Worm (Caenorhabditis elegans) whole organism, dauer: Measurements from ENCODE around the gene str-115.

Experiments used
- unc-62 ChIP-seq: sonication (generic microtip); optimal IDR thresholded peaks from 2 replicates; lab custom pipeline; 2017; ENCODE audit warnings: missing biosample characterization, missing genetic modification reagents, missing genetic modification characterization

Gene str-115

ce11 chrV:11268791-11269190 lies at the start of gene str-115:
TSS of gene str-115 (plus strand) at chrV:11269091.
- no peak for TF ChIP-seq unc-62 (GFP tag; lab: Kevin White, UChicago)

- no peak for TF ChIP-seq unc-62 (GFP tag; lab: Kevin White, UChicago)
Observed at ce11 chrV:11220415-11220814, 48.5 kb upstream of the str-115 start.

ce11 chrV:11220936-11221335 lies 48.0 kb upstream of the str-115 start, which contains the start of gene T19B10.2:
TSS of gene T19B10.2 (plus strand) at chrV:11221302.
- no peak for TF ChIP-seq unc-62 (GFP tag; lab: Kevin White, UChicago)

ce11 chrV:11223698-11224097 lies 45.2 kb upstream of the str-115 start:
- TF ChIP-seq unc-62 (GFP tag; lab: Kevin White, UChicago) = no peak

ce11 chrV:11225981-11226380 lies 42.9 kb upstream of the str-115 start, which contains the start of gene bgal-1:
TSS of gene bgal-1 (minus strand) at chrV:11226018.
- no peak for TF ChIP-seq unc-62 (GFP tag; lab: Kevin White, UChicago)

ce11 chrV:11228653-11229173 lies 40.2 kb upstream of the str-115 start, which contains the start of gene pqn-70:
TSS of gene pqn-70 (minus strand) at chrV:11228703.
- no peak for TF ChIP-seq unc-62 (GFP tag; lab: Kevin White, UChicago)

- TF ChIP-seq unc-62 (GFP tag; lab: Kevin White, UChicago) = no peak
Observed at ce11 chrV:11231177-11231576, 37.7 kb upstream of the str-115 start.

- no peak for TF ChIP-seq unc-62 (GFP tag; lab: Kevin White, UChicago)
Observed at ce11 chrV:11234350-11234749, 34.5 kb upstream of the str-115 start, which contains the start of gene T19B10.5. TSS of gene T19B10.5 (plus strand) at chrV:11234650.

ce11 chrV:11235876-11236275 lies 33.0 kb upstream of the str-115 start:
- no peak for TF ChIP-seq unc-62 (GFP tag; lab: Kevin White, UChicago)

ce11 chrV:11239187-11239725 lies 29.6 kb upstream of the str-115 start, which contains the start of the genes dvc-1 and ima-1:
TSS of gene dvc-1 (minus strand) at chrV:11239331.
TSS of gene ima-1 (plus strand) at chrV:11239675.
- no peak for TF ChIP-seq unc-62 (GFP tag; lab: Kevin White, UChicago)

ce11 chrV:11241580-11241979 lies 27.3 kb upstream of the str-115 start, which contains the start of gene pgap-1:
TSS of gene pgap-1 (plus strand) at chrV:11241880.
- TF ChIP-seq unc-62 (GFP tag; lab: Kevin White, UChicago) = no peak

ce11 chrV:11244539-11244938 lies 24.4 kb upstream of the str-115 start, which contains the start of gene mxl-1:
TSS of gene mxl-1 (plus strand) at chrV:11244839.
- no peak for TF ChIP-seq unc-62 (GFP tag; lab: Kevin White, UChicago)

- TF ChIP-seq unc-62 (GFP tag; lab: Kevin White, UChicago) = no peak
Observed at ce11 chrV:11245029-11245428, 23.9 kb upstream of the str-115 start.

ce11 chrV:11247846-11248245 lies 21.0 kb upstream of the str-115 start, which contains the start of gene mam-4:
TSS of gene mam-4 (plus strand) at chrV:11248146.
- TF ChIP-seq unc-62 (GFP tag; lab: Kevin White, UChicago) = no peak

ce11 chrV:11250735-11251134 lies 18.2 kb upstream of the str-115 start, which contains the start of gene T19B10.12:
TSS of gene T19B10.12 (plus strand) at chrV:11251035.
- no peak for TF ChIP-seq unc-62 (GFP tag; lab: Kevin White, UChicago)

- no peak for TF ChIP-seq unc-62 (GFP tag; lab: Kevin White, UChicago)
Observed at ce11 chrV:11251798-11252197, 17.1 kb upstream of the str-115 start.

ce11 chrV:11252429-11252828 lies 16.5 kb upstream of the str-115 start, which contains the start of gene srsx-33:
TSS of gene srsx-33 (minus strand) at chrV:11252529.
- TF ChIP-seq unc-62 (GFP tag; lab: Kevin White, UChicago) = no peak
